Fruit fly (Drosophila melanogaster) whole organism, embryonic: Measurements from ENCODE around the gene CG34179.

Experiments
- Aef1 ChIP-seq: fragments of 200-800 bp; sonication (Bioruptor generic); IDR thresholded peaks from 3 replicates; pipeline ENCODE4 v1.3.6; 2022; ENCODE audit warnings: missing biosample characterization, missing genetic modification characterization
- Asciz ChIP-seq: fragments of 200-800 bp; sonication (Bioruptor generic); optimal IDR thresholded peaks from 2 replicates; lab custom pipeline; 2017; ENCODE audit warnings: missing biosample characterization, mild to moderate bottlenecking, missing genetic modification characterization, missing genetic modification reagents
- B-H1 ChIP-seq: fragments of 200-800 bp; sonication (Bioruptor generic); IDR thresholded peaks from 3 replicates; pipeline ENCODE4 v1.3.6; 2022; ENCODE audit warnings: missing biosample characterization, missing genetic modification characterization
- Bdp1 ChIP-seq: fragments of 200-800 bp; sonication (Bioruptor generic); optimal IDR thresholded peaks from 3 replicates; lab custom pipeline; 2016; ENCODE audit warnings: missing biosample characterization, missing genetic modification characterization
- Blimp-1 ChIP-seq: fragments of 200-800 bp; sonication (Bioruptor generic); optimal IDR thresholded peaks from 3 replicates; lab custom pipeline; 2018; ENCODE audit warnings: missing biosample characterization, missing genetic modification characterization, mild to moderate bottlenecking, moderate library complexity, missing genetic modification reagents
- CG10565 ChIP-seq: fragments of 200-800 bp; sonication (Bioruptor generic); optimal IDR thresholded peaks from 3 replicates; lab custom pipeline; 2016; ENCODE audit warnings: missing biosample characterization, mild to moderate bottlenecking, missing genetic modification characterization
- CG12659 ChIP-seq: fragments of 200-800 bp; sonication (Bioruptor generic); optimal IDR thresholded peaks from 3 replicates; lab custom pipeline; 2017; ENCODE audit warnings: mild to moderate bottlenecking, missing biosample characterization, missing genetic modification reagents, missing genetic modification characterization
- CG14860 ChIP-seq: fragments of 200-800 bp; sonication (Bioruptor generic); IDR thresholded peaks from 3 replicates; pipeline ENCODE4 v1.3.6; 2022; ENCODE audit warnings: missing biosample characterization, missing genetic modification characterization; ENCODE audit not compliant: partially characterized antibody
- CG15073 ChIP-seq: fragments of 200-800 bp; sonication (Bioruptor generic); optimal IDR thresholded peaks from 2 replicates; lab custom pipeline; 2016; ENCODE audit warnings: missing biosample characterization, missing genetic modification characterization
- CG16779 ChIP-seq: fragments of 200-800 bp; sonication (Bioruptor generic); IDR thresholded peaks from 2 replicates; pipeline ENCODE4 v1.3.6; 2022; ENCODE audit warnings: missing biosample characterization, missing genetic modification characterization
- CG17802 ChIP-seq: fragments of 200-800 bp; sonication (Bioruptor generic); optimal IDR thresholded peaks from 2 replicates; lab custom pipeline; 2018; ENCODE audit warnings: missing biosample characterization, mild to moderate bottlenecking, missing genetic modification characterization, moderate library complexity
- CG18599 ChIP-seq: fragments of 200-800 bp; sonication (Bioruptor generic); optimal IDR thresholded peaks from 3 replicates; lab custom pipeline; 2017; ENCODE audit warnings: missing biosample characterization, missing genetic modification characterization, mild to moderate bottlenecking, moderate library complexity, missing genetic modification reagents
- CG2116 ChIP-seq: fragments of 200-800 bp; sonication (Bioruptor generic); optimal IDR thresholded peaks from 3 replicates; lab custom pipeline; 2018; ENCODE audit warnings: missing biosample characterization, mild to moderate bottlenecking, missing genetic modification characterization
- CG2678 ChIP-seq: fragments of 200-800 bp; sonication (Bioruptor generic); optimal IDR thresholded peaks from 3 replicates; lab custom pipeline; 2019; ENCODE audit warnings: missing biosample characterization, mild to moderate bottlenecking, missing genetic modification characterization, moderate library complexity
- CG31365 ChIP-seq: fragments of 200-800 bp; sonication (Bioruptor generic); optimal IDR thresholded peaks from 2 replicates; lab custom pipeline; 2018; ENCODE audit warnings: missing biosample characterization, mild to moderate bottlenecking, missing genetic modification characterization
- CG3407 ChIP-seq: fragments of 200-800 bp; sonication (Bioruptor generic); optimal IDR thresholded peaks from 2 replicates; lab custom pipeline; 2018; ENCODE audit warnings: missing biosample characterization, mild to moderate bottlenecking, missing genetic modification characterization
- CG3838 ChIP-seq: fragments of 200-800 bp; sonication (Bioruptor generic); optimal IDR thresholded peaks from 3 replicates; lab custom pipeline; 2016; ENCODE audit warnings: missing biosample characterization, missing genetic modification characterization
- CG6254 ChIP-seq: fragments of 200-800 bp; sonication (Bioruptor generic); optimal IDR thresholded peaks from 3 replicates; lab custom pipeline; 2017; ENCODE audit warnings: mild to moderate bottlenecking, missing biosample characterization, missing genetic modification reagents, missing genetic modification characterization
- CG6689 ChIP-seq: fragments of 200-800 bp; sonication (Bioruptor generic); IDR thresholded peaks from 2 replicates; pipeline ENCODE4 v1.3.6; 2022; ENCODE audit warnings: missing biosample characterization, missing genetic modification characterization
- CG7556 ChIP-seq: fragments of 200-800 bp; sonication (Bioruptor generic); optimal IDR thresholded peaks from 2 replicates; lab custom pipeline; 2017; ENCODE audit warnings: missing biosample characterization, mild to moderate bottlenecking, missing genetic modification characterization
- CG7963 ChIP-seq: fragments of 200-800 bp; sonication (Bioruptor generic); IDR thresholded peaks from 3 replicates; pipeline ENCODE4 v1.3.6; 2022; ENCODE audit warnings: missing biosample characterization, missing genetic modification characterization; ENCODE audit not compliant: partially characterized antibody
- CrebB ChIP-seq: fragments of 200-800 bp; sonication (Bioruptor generic); optimal IDR thresholded peaks from 3 replicates; lab custom pipeline; 2018; ENCODE audit warnings: missing biosample characterization, mild to moderate bottlenecking, missing genetic modification characterization
- D ChIP-seq, 2 experiments: fragments of 200-800 bp in 1 of 2; fragments of >200 bp in 1 of 2; sonication (Bioruptor generic) in 1 of 2; optimal IDR thresholded peaks; 2 replicates in 1 of 2; 3 replicates in 1 of 2; lab custom pipeline; 2017; ENCODE audit warnings: mild to moderate bottlenecking in 1 of 2, missing biosample characterization in 1 of 2, missing genetic modification characterization in 1 of 2, missing genetic modification reagents in 1 of 2
- Dbx ChIP-seq: fragments of 200-800 bp; sonication (Bioruptor generic); IDR thresholded peaks from 3 replicates; pipeline ENCODE4 v1.3.6; 2022; ENCODE audit warnings: missing biosample characterization, missing genetic modification characterization
- Deaf1 ChIP-seq: fragments of 200-800 bp; optimal IDR thresholded peaks from 3 replicates; lab custom pipeline; 2019; ENCODE audit warnings: missing biosample characterization, mild to moderate bottlenecking, missing genetic modification characterization, moderate library complexity
- Dek ChIP-seq: fragments of 200-800 bp; sonication (Bioruptor generic); optimal IDR thresholded peaks from 3 replicates; lab custom pipeline; 2019; ENCODE audit warnings: missing biosample characterization, mild to moderate bottlenecking, missing genetic modification characterization, moderate library complexity
- Doc3 ChIP-seq: fragments of 200-800 bp; sonication (Bioruptor generic); IDR thresholded peaks from 3 replicates; pipeline ENCODE4 v1.3.6; 2022; ENCODE audit warnings: missing biosample characterization, missing genetic modification characterization; ENCODE audit not compliant: partially characterized antibody
- Dp ChIP-seq: fragments of 200-800 bp; sonication (Bioruptor generic); optimal IDR thresholded peaks from 2 replicates; lab custom pipeline; 2018; ENCODE audit warnings: missing biosample characterization, mild to moderate bottlenecking, missing genetic modification characterization, moderate library complexity
- Gsc ChIP-seq: fragments of 200-800 bp; sonication (Bioruptor generic); IDR thresholded peaks from 2 replicates; pipeline ENCODE4 v1.3.6; 2022; ENCODE audit warnings: missing biosample characterization, missing genetic modification characterization
- H15 ChIP-seq: fragments of 200-800 bp; sonication (Bioruptor generic); IDR thresholded peaks from 3 replicates; pipeline ENCODE4 v1.3.6; 2022; ENCODE audit warnings: missing biosample characterization, missing genetic modification characterization
- Mes4 ChIP-seq: fragments of 200-800 bp; sonication (Bioruptor generic); optimal IDR thresholded peaks from 2 replicates; lab custom pipeline; 2016; ENCODE audit warnings: missing biosample characterization, missing genetic modification characterization
- NK7.1 ChIP-seq: fragments of 200-800 bp; sonication (Bioruptor generic); optimal IDR thresholded peaks from 3 replicates; lab custom pipeline; 2016; ENCODE audit warnings: missing biosample characterization, missing genetic modification characterization
- NfI ChIP-seq: fragments of 200-800 bp; sonication (Bioruptor generic); optimal IDR thresholded peaks from 3 replicates; lab custom pipeline; 2018; ENCODE audit warnings: missing biosample characterization, mild to moderate bottlenecking, missing genetic modification characterization, moderate library complexity
- Sin3A ChIP-seq: fragments of >200 bp; optimal IDR thresholded peaks from 2 replicates; lab custom pipeline; 2018
- Sox102F ChIP-seq: fragments of 200-800 bp; sonication (Bioruptor generic); optimal IDR thresholded peaks from 2 replicates; lab custom pipeline; 2018; ENCODE audit warnings: missing biosample characterization, mild to moderate bottlenecking, missing genetic modification characterization, moderate library complexity
- al ChIP-seq: fragments of 200-800 bp; sonication (Bioruptor generic); IDR thresholded peaks from 2 replicates; pipeline ENCODE4 v1.3.6; 2022; ENCODE audit warnings: missing biosample characterization, missing genetic modification characterization
- bcd ChIP-seq: fragments of 200-800 bp; sonication (Bioruptor generic); optimal IDR thresholded peaks from 2 replicates; lab custom pipeline; 2017; ENCODE audit warnings: missing biosample characterization, mild to moderate bottlenecking, missing genetic modification characterization
- cato ChIP-seq: fragments of 200-800 bp; sonication (Bioruptor generic); optimal IDR thresholded peaks from 2 replicates; lab custom pipeline; 2016; ENCODE audit warnings: missing biosample characterization, missing genetic modification characterization, borderline replicate concordance
- caup ChIP-seq: fragments of 200-800 bp; sonication (Bioruptor generic); optimal IDR thresholded peaks from 3 replicates; lab custom pipeline; 2017; ENCODE audit warnings: missing biosample characterization, mild to moderate bottlenecking, missing genetic modification characterization, moderate library complexity; ENCODE audit not compliant: severe bottlenecking
- hb ChIP-seq: fragments of 200-800 bp; sonication (Bioruptor generic); IDR thresholded peaks from 3 replicates; pipeline ENCODE4 v1.3.6; 2022; ENCODE audit warnings: missing biosample characterization, missing genetic modification characterization; ENCODE audit not compliant: partially characterized antibody
- lov ChIP-seq, 2 experiments: fragments of 200-800 bp in 1 of 2; fragments of >200 bp in 1 of 2; sonication (Bioruptor generic) in 1 of 2; IDR thresholded peaks in 1 of 2; optimal IDR thresholded peaks in 1 of 2; 2 replicates in 1 of 2; 3 replicates in 1 of 2; pipeline versions ENCODE4 v1.3.6 to Lab custom; 2017 to 2022; ENCODE audit warnings: missing biosample characterization in 1 of 2, missing genetic modification characterization in 1 of 2
- mld ChIP-seq: fragments of 200-800 bp; sonication (Bioruptor generic); IDR thresholded peaks from 3 replicates; pipeline ENCODE4 v1.3.6; 2022; ENCODE audit warnings: missing biosample characterization, missing genetic modification characterization; ENCODE audit not compliant: partially characterized antibody
- nom ChIP-seq: fragments of 200-800 bp; sonication (Bioruptor generic); optimal IDR thresholded peaks from 2 replicates; lab custom pipeline; 2017; ENCODE audit warnings: missing biosample characterization, missing genetic modification characterization, mild to moderate bottlenecking, moderate library complexity, missing genetic modification reagents
- pum ChIP-seq: fragments of 200-800 bp; sonication (Bioruptor generic); optimal IDR thresholded peaks from 2 replicates; lab custom pipeline; 2016; ENCODE audit warnings: missing biosample characterization, missing genetic modification characterization
- salm ChIP-seq: fragments of 200-800 bp; sonication (Bioruptor generic); optimal IDR thresholded peaks from 2 replicates; lab custom pipeline; 2018; ENCODE audit warnings: missing biosample characterization, mild to moderate bottlenecking, missing genetic modification characterization
- trem ChIP-seq: fragments of 200-800 bp; optimal IDR thresholded peaks from 3 replicates; lab custom pipeline; 2019; ENCODE audit warnings: missing biosample characterization, mild to moderate bottlenecking, missing genetic modification characterization, moderate library complexity
- vnd ChIP-seq: fragments of 200-800 bp; sonication (Bioruptor generic); IDR thresholded peaks from 3 replicates; pipeline ENCODE4 v1.3.6; 2022; ENCODE audit warnings: missing biosample characterization, missing genetic modification characterization; ENCODE audit not compliant: partially characterized antibody

Gene CG34179

DNA sequence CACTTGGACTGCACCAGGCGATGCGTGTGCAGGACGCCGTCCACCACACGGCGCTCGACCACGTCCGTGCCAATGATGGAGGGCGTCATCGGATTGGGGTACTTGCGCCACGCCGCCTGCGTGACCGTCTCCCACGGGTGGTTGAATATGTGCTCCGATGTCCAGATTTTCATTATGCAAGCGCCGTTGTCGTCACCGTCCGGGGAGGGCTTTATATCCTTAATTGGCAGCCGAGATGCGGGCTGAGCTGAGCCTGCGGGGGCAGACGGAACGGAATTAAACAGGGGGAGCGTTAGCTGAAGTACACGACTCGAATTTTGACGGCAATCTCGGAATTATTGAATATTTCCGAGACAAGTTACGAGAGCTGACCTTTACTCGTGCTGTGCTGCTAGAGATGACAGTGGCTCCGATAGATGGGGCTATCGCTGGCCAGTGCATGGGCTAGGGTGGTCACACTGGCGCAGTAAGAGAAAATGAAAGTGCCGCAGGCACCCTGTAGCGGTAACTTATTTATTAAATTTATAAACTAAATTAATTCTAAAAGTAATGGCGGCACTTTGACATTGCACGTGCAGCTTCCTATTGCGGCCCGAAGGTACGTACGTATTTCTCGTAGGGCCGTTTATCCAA, 862 bp downstream of the CG34179 start, which contains the start of gene IPIP (continued):
- TF ChIP-seq Bdp1 (GFP tag; lab: Kevin White, UChicago) (peak; percentile 57), CG14860 (peak; percentile 63), nom (GFP tag; lab: Kevin White, UChicago) (peak; percentile 59), Doc3 (GFP tag; lab: Robert Waterston, UW) (peak; percentile 73), Dek (no peak), CG18599 (peak; percentile 15), CG16779 (GFP tag; lab: Robert Waterston, UW) (0 out of 2 replicates have a peak, but pooled peaks have one; percentile 50), Gsc (GFP tag; lab: Robert Waterston, UW) (no peak), CG31365 (tag; lab: Kevin White, UChicago) (peak; percentile 24), Aef1 (peak; percentile 30; the same call in 1 of the 3 replicates), Asciz (GFP tag; lab: Kevin White, UChicago) (no peak), CG15073 (GFP tag; lab: Kevin White, UChicago) (no peak), Mes4 (no peak), vnd (GFP tag; lab: Robert Waterston, UW) (peak; percentile 73), CrebB (tag; lab: Kevin White, UChicago) (no peak), CG7963 (GFP tag; lab: Robert Waterston, UW) (peak; percentile 82), Blimp-1 (GFP tag; lab: Kevin White, UChicago) (peak; percentile 19), hb (GFP tag; lab: Robert Waterston, UW) (peak; percentile 83), NK7.1 (GFP tag; lab: Kevin White, UChicago) (no peak), bcd (peak; percentile 16), Deaf1 (tag; lab: Kevin White, UChicago) (peak; percentile 68), caup (GFP tag; lab: Kevin White, UChicago) (peak; percentile 53), D (optimal IDR thresholded peaks at IDR 0.05; lab: Kevin White, UChicago) (no peak), D (GFP tag; optimal IDR thresholded peaks at IDR 0.05; lab: Kevin White, UChicago) (no peak), cato (no peak), CG2678 (tag; lab: Kevin White, UChicago) (peak; percentile 12), H15 (peak; percentile 51; the same call in 1 of the 3 replicates), salm (no peak), mld (GFP tag; lab: Robert Waterston, UW) (peak; percentile 75), CG3838 (GFP tag; lab: Kevin White, UChicago) (no peak), CG2116 (GFP tag; lab: Kevin White, UChicago) (peak; percentile 10), B-H1 (no peak), CG6689 (no peak), Sin3A (lab: Kevin White, UChicago) (peak; percentile 34), trem (peak; percentile 36), CG7556 (GFP tag; lab: Kevin White, UChicago) (no peak), Dbx (GFP tag; lab: Robert Waterston, UW) (peak; percentile 52; the same call in 2 of the 3 replicates), lov (optimal IDR thresholded peaks at IDR 0.05; lab: Kevin White, UChicago) (no peak), lov (GFP tag; IDR thresholded peaks at IDR 0.05; lab: Robert Waterston, UW) (peak; percentile 60; the same call in 1 of the 3 replicates), CG3407 (GFP tag; lab: Kevin White, UChicago) (no peak), pum (GFP tag; lab: Kevin White, UChicago) (no peak), CG10565 (no peak), CG6254 (peak; percentile 100), CG12659 (peak; percentile 65), NfI (peak; percentile 51), al (GFP tag; lab: Robert Waterston, UW) (0 out of 2 replicates have a peak, but pooled peaks have one; percentile 8), Dp (GFP tag; lab: Kevin White, UChicago) (peak; percentile 28), CG17802 (tag; lab: Kevin White, UChicago) (peak; percentile 3), Sox102F (GFP tag; lab: Kevin White, UChicago) (no peak)
